Worm (Caenorhabditis elegans): ENCODE results near the gene dot-1.2.

dot-1.2 gene

DNA sequence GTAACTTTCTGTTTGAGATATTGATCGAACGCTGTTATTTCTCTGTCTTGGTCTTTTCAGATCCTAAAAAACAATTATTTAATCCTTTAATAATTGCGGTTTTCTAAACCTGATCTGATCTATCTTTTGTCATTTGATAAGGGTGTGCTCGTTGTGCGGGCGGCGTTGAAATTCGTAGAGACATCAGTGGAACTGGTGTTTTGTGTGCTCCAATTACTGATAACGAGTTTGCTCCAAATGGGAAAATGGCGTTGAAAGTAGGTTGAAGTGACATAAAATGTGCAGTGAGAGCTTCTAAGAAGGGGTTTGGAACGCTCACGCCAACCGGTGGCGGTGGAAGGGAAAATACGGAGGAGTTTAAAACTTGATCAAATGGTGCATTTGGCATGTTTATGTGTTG, 14.7 kb downstream of the dot-1.2 start:
- TF ChIP-seq ttx-3 (tag; optimal IDR thresholded peaks at IDR 0.05) (no peak), hlh-30 (tag; optimal IDR thresholded peaks at IDR 0.05; ENCODE audit: insufficient read depth) (no peak), pha-4 (tag; optimal IDR thresholded peaks at IDR 0.05) (no peak), odd-2 (tag; optimal IDR thresholded peaks at IDR 0.05) (no peak), ceh-18 (tag; optimal IDR thresholded peaks at IDR 0.05) (no peak), hlh-8 (tag; optimal IDR thresholded peaks at IDR 0.05) (no peak), pax-1 (tag; optimal IDR thresholded peaks at IDR 0.05) (no peak), F13H6.1 (tag; optimal IDR thresholded peaks at IDR 0.05) (no peak), C08G9.2 (tag; optimal IDR thresholded peaks at IDR 0.05) (no peak), lim-6 (tag; optimal IDR thresholded peaks at IDR 0.05) (no peak), madf-2 (tag; optimal IDR thresholded peaks at IDR 0.05) (no peak), ahr-1 (tag; optimal IDR thresholded peaks at IDR 0.05) (no peak), ets-4 (tag; optimal IDR thresholded peaks at IDR 0.05) (no peak), dve-1 (tag; optimal IDR thresholded peaks at IDR 0.05) (no peak), ceh-30 (tag; optimal IDR thresholded peaks at IDR 0.05) (no peak), unc-3 (GFP tag; conservative IDR thresholded peaks at IDR 0.05) (no peak), unc-3 (tag; optimal IDR thresholded peaks at IDR 0.05) (no peak), fkh-6 (tag; optimal IDR thresholded peaks at IDR 0.05) (no peak), ceh-6 (GFP tag; optimal IDR thresholded peaks at IDR 0.05) (no peak), ztf-16 (tag; optimal IDR thresholded peaks at IDR 0.05) (no peak), eyg-1 (tag; optimal IDR thresholded peaks at IDR 0.05) (no peak)

DNA sequence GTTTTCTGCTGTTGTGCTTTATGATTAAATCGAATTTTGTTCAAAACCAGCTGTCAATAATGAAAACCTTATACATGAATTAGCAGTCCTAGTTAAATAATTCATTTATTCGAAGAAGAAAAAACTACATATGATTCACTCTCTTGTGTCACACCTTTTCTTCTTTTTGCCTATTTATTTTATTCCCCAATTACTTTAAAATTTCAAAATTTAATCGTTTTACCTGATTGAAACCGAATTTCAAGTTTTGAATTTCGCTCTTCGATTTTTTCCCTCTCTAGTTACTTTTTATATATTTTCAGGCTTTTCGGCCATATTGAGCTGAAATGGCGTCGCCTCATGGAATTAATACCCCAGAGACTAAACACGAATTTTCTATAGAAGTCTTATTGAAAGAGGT, 16.7 kb downstream of the dot-1.2 start, which contains the start of gene xtr-1:
Gene xtr-1, plus strand, starts transcription at position 301 of the 400 bp plus-strand sequence.
- TF ChIP-seq T23F11.4 (GFP tag; optimal IDR thresholded peaks at IDR 0.05) = no peak
- TF ChIP-seq ceh-22 (tag; optimal IDR thresholded peaks at IDR 0.05) = no peak

DNA sequence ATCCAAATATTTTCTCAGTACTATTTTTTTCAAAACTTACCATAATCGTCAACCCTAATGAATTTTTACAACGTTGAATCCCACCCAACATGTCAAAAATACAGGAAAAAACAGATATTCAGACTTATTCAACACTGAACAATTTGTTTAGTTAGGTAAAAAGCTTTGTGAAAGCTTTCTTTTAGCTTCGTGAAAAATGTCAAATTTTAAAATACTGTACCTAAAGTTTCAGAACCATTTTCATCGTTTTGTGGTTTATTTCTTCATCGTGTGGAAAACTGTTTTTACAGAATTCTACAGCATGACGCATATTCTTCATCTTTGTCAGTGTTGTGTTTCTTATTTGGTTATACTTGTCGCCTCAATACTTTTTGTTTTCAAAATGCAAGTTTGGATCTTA, 18.6 kb downstream of the dot-1.2 start, which contains the start of gene F54F7.14:
Gene F54F7.14, plus strand, starts transcription at position 301 of the 400 bp plus-strand sequence.
- TF ChIP-seq eyg-1 (tag; optimal IDR thresholded peaks at IDR 0.05) (no peak), elt-2 (tag; optimal IDR thresholded peaks at IDR 0.05) (no peak), K09A11.1 (tag; optimal IDR thresholded peaks at IDR 0.05; ENCODE audit: insufficient read depth) (no peak), C38D4.7 (GFP tag; optimal IDR thresholded peaks at IDR 0.05) (no peak), ceh-34 (tag; optimal IDR thresholded peaks at IDR 0.05) (no peak), ceh-45 (GFP tag; IDR thresholded peaks at IDR 0.05) (no peak), C08G9.2 (tag; optimal IDR thresholded peaks at IDR 0.05) (no peak), pha-4 (tag; optimal IDR thresholded peaks at IDR 0.05) (no peak), unc-55 (GFP tag; optimal IDR thresholded peaks at IDR 0.05) (no peak), ceh-18 (tag; optimal IDR thresholded peaks at IDR 0.05) (no peak)

DNA sequence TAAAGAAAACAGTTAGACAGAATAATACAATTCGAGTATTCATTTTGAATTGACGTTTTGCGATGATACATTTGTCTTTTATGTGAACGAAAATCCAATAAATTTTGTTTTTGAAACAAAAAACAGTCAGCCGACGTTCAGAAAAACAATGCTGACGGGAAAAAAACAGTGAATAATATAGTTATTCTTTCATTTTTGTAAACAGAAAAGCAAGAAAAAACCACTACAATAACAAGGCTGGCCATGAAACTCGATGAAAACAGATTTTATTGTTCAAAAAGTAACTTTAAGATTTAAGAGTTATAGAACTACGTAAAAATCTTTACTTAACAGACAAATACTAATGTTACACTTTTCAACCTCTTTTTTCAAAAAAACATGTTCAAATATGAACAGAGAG, 19.1 kb downstream of the dot-1.2 start, which contains the start of gene F54F7.3:
Gene F54F7.3, minus strand, starts transcription at position 101 of the 400 bp plus-strand sequence.
- TF ChIP-seq pha-2 (tag; optimal IDR thresholded peaks at IDR 0.05) (no peak), pros-1 (tag; optimal IDR thresholded peaks at IDR 0.05) (no peak), sdc-2 (tag; optimal IDR thresholded peaks at IDR 0.05) (no peak), madf-2 (tag; optimal IDR thresholded peaks at IDR 0.05) (no peak), sox-4 (tag; optimal IDR thresholded peaks at IDR 0.05) (no peak), mec-3 (tag; optimal IDR thresholded peaks at IDR 0.05; ENCODE audit: borderline replicate concordance) (no peak), ceh-2 (tag; optimal IDR thresholded peaks at IDR 0.05) (no peak), elt-2 (tag; optimal IDR thresholded peaks at IDR 0.05) (no peak), hlh-6 (tag; optimal IDR thresholded peaks at IDR 0.05) (no peak), fkh-10 (GFP tag; optimal IDR thresholded peaks at IDR 0.05) (no peak), unc-42 (tag; optimal IDR thresholded peaks at IDR 0.05) (no peak), F13H6.1 (tag; optimal IDR thresholded peaks at IDR 0.05) (no peak), ceh-22 (tag; optimal IDR thresholded peaks at IDR 0.05) (no peak), tbx-2 (tag; optimal IDR thresholded peaks at IDR 0.05) (no peak), ceh-19 (GFP tag; optimal IDR thresholded peaks at IDR 0.05) (no peak), ref-2 (tag; optimal IDR thresholded peaks at IDR 0.05) (no peak), sox-2 (GFP tag; IDR thresholded peaks at IDR 0.05) (no peak)

All from whole organism, late embryonic.